In genomic region chr2L:1463362-1463908, dm6 we compare ENCODE assay signal across 2 fruit fly cellular contexts.
TF ChIP-seq lines count a peak whose summit lies in the region.

No protein-coding gene starts in this region.

- TF ChIP-seq CTCF in whole organism, embryonic (GFP tag; optimal IDR thresholded peaks at IDR 0.05; lab: Kevin White, UChicago): no peak

TF ChIP-seq in whole organism, embryonic, 481 proteins besides CTCF, POLR2A, EP300 and RAD21:
- TF ChIP-seq CG17361 (GFP tag; IDR thresholded peaks at IDR 0.05; lab: Robert Waterston, UW) (no peak), CG6254 (GFP tag; optimal IDR thresholded peaks at IDR 0.05; lab: Kevin White, UChicago) (no peak), cg (GFP tag; optimal IDR thresholded peaks at IDR 0.05; lab: Kevin White, UChicago) (peak; percentile 7), Kr (GFP tag; optimal IDR thresholded peaks at IDR 0.05; lab: Kevin White, UChicago) (peak; percentile 9), zen (tag; optimal IDR thresholded peaks at IDR 0.05; lab: Kevin White, UChicago) (peak; percentile 35), abd-A (tag; optimal IDR thresholded peaks at IDR 0.05; lab: Kevin White, UChicago) (peak; percentile 62), ci (GFP tag; IDR thresholded peaks at IDR 0.05; lab: Robert Waterston, UW) (0 out of 3 replicates have a peak, but pooled peaks have one; percentile 36), so (GFP tag; IDR thresholded peaks at IDR 0.05; lab: Robert Waterston, UW) (0 out of 3 replicates have a peak, but pooled peaks have one; percentile 11), CG2199 (GFP tag; IDR thresholded peaks at IDR 0.05; lab: Robert Waterston, UW) (peak; percentile 73; the same call in 1 of the 3 replicates), pros (GFP tag; optimal IDR thresholded peaks at IDR 0.05; lab: Kevin White, UChicago) (peak; percentile 32), kni (GFP tag; optimal IDR thresholded peaks at IDR 0.05; lab: Kevin White, UChicago) (peak; percentile 88), crol (GFP tag; IDR thresholded peaks at IDR 0.05; lab: Robert Waterston, UW) (0 out of 2 replicates have a peak, but pooled peaks have one; percentile 14), pho (GFP tag; optimal IDR thresholded peaks at IDR 0.05; lab: Kevin White, UChicago) (no peak), oc (tag; optimal IDR thresholded peaks at IDR 0.05; lab: Kevin White, UChicago) (peak; percentile 19), grn (GFP tag; optimal IDR thresholded peaks at IDR 0.05; lab: Kevin White, UChicago) (peak; percentile 98), Hr78 (GFP tag; optimal IDR thresholded peaks at IDR 0.05; lab: Kevin White, UChicago) (peak in 1 of 2 experiments; percentile 3)
TF ChIP-seq in whole organism, embryonic: peak in this region for 13.

TF ChIP-seq in whole organism, prepupa, 60 proteins besides CTCF, POLR2A, EP300 and RAD21:
- TF ChIP-seq svp (GFP tag; lab: Kevin White, UChicago) (peak; percentile 14), Gug (GFP tag; IDR thresholded peaks at IDR 0.05; lab: Robert Waterston, UW) (no peak), Eip78C (GFP tag; lab: Kevin White, UChicago) (peak; percentile 16)
